Fruit fly (Drosophila melanogaster): ENCODE data around the gene bel.

The bel gene

dm6 chr3R:8670529-8671491, 10.2 kb upstream of the bel start, which contains the start of gene p (continued):
- TF ChIP-seq ATbp (GFP tag; optimal IDR thresholded peaks at IDR 0.05), result peak; percentile 42
- peak; percentile 36 for TF ChIP-seq CG17385 (GFP tag; optimal IDR thresholded peaks at IDR 0.05)
- TF ChIP-seq CG8089 (GFP tag; optimal IDR thresholded peaks at IDR 0.05), result no peak
- peak; percentile 40 for TF ChIP-seq CG5245 (GFP tag; optimal IDR thresholded peaks at IDR 0.05)
- TF ChIP-seq CG17359 (tag; optimal IDR thresholded peaks at IDR 0.05), result peak; percentile 71
- TF ChIP-seq Dip2 (GFP tag; IDR thresholded peaks at IDR 0.05), result no peak
- TF ChIP-seq CG12071 (GFP tag; optimal IDR thresholded peaks at IDR 0.05), result peak; percentile 34
- TF ChIP-seq Dp (GFP tag; optimal IDR thresholded peaks at IDR 0.05), result no peak
- TF ChIP-seq Neu2 (GFP tag; optimal IDR thresholded peaks at IDR 0.05; ENCODE audit: borderline replicate concordance), result peak; percentile 44
- TF ChIP-seq CG8281 (tag; optimal IDR thresholded peaks at IDR 0.05), result no peak
- no peak for TF ChIP-seq CG14860 (GFP tag; IDR thresholded peaks at IDR 0.05; ENCODE audit: partially characterized antibody)
- no peak for TF ChIP-seq CG4360 (GFP tag; IDR thresholded peaks at IDR 0.05)
- TF ChIP-seq zen (tag; optimal IDR thresholded peaks at IDR 0.05), result no peak
- TF ChIP-seq p53 (GFP tag; optimal IDR thresholded peaks at IDR 0.05), result no peak
- TF ChIP-seq NC2α (GFP tag; optimal IDR thresholded peaks at IDR 0.05), result peak; percentile 2
- no peak for TF ChIP-seq HLH4C (GFP tag; IDR thresholded peaks at IDR 0.05; ENCODE audit: partially characterized antibody)
- peak; percentile 36 to 45 for TF ChIP-seq dpn (GFP tag; optimal IDR thresholded peaks at IDR 0.05)
- no peak for TF ChIP-seq knrl (GFP tag; IDR thresholded peaks at IDR 0.05; ENCODE audit: partially characterized antibody)
- TF ChIP-seq CG2120 (GFP tag; optimal IDR thresholded peaks at IDR 0.05), result peak; percentile 66
- TF ChIP-seq maf-S (GFP tag; optimal IDR thresholded peaks at IDR 0.05), result no peak
- peak; percentile 34 for TF ChIP-seq mirr (GFP tag; optimal IDR thresholded peaks at IDR 0.05)
- TF ChIP-seq twi (tag; optimal IDR thresholded peaks at IDR 0.05), result no peak
- no peak for TF ChIP-seq H2.0 (GFP tag; IDR thresholded peaks at IDR 0.05)
- no peak for TF ChIP-seq CG9437 (GFP tag; optimal IDR thresholded peaks at IDR 0.05)
- no peak for TF ChIP-seq CG6272 (GFP tag; IDR thresholded peaks at IDR 0.05)
- TF ChIP-seq CG2116 (GFP tag; optimal IDR thresholded peaks at IDR 0.05), result no peak
- TF ChIP-seq vvl (GFP tag; IDR thresholded peaks at IDR 0.05), result peak; percentile 51
- no peak for TF ChIP-seq CG18619 (GFP tag; optimal IDR thresholded peaks at IDR 0.05)
- peak; percentile 7 for TF ChIP-seq crc (GFP tag; optimal IDR thresholded peaks at IDR 0.05)
- TF ChIP-seq seq (GFP tag; IDR thresholded peaks at IDR 0.05), result no peak; the same call in 1 of the 2 replicates
- 0 out of 2 replicates have a peak, but pooled peaks have one; percentile 32 for TF ChIP-seq chm (GFP tag; IDR thresholded peaks at IDR 0.05)
- no peak for TF ChIP-seq Opbp (GFP tag; IDR thresholded peaks at IDR 0.05; ENCODE audit: partially characterized antibody)
- TF ChIP-seq fd3F (GFP tag; optimal IDR thresholded peaks at IDR 0.05), result no peak
- TF ChIP-seq CG12769 (tag; optimal IDR thresholded peaks at IDR 0.05), result no peak
- TF ChIP-seq Atf-2 (GFP tag; optimal IDR thresholded peaks at IDR 0.05), result no peak
- TF ChIP-seq CG34422 (GFP tag; IDR thresholded peaks at IDR 0.05), result no peak
- peak; percentile 70 for TF ChIP-seq CG3995 (GFP tag; optimal IDR thresholded peaks at IDR 0.05)
- no peak for TF ChIP-seq CG10366 (GFP tag; IDR thresholded peaks at IDR 0.05)
- TF ChIP-seq CG18599 (GFP tag; optimal IDR thresholded peaks at IDR 0.05), result peak; percentile 66
- TF ChIP-seq amos (GFP tag; IDR thresholded peaks at IDR 0.05; ENCODE audit: partially characterized antibody), result no peak
- TF ChIP-seq salm (tag; optimal IDR thresholded peaks at IDR 0.05), result peak; percentile 64
- no peak for TF ChIP-seq CG3065 (GFP tag; optimal IDR thresholded peaks at IDR 0.05)
- peak; percentile 32 for TF ChIP-seq CG13894 (tag; optimal IDR thresholded peaks at IDR 0.05)
- no peak for TF ChIP-seq ssp (GFP tag; IDR thresholded peaks at IDR 0.05)
- TF ChIP-seq CG1832 (GFP tag; optimal IDR thresholded peaks at IDR 0.05), result no peak
- TF ChIP-seq ham (GFP tag; IDR thresholded peaks at IDR 0.05), result no peak
- no peak for TF ChIP-seq CG10565 (GFP tag; optimal IDR thresholded peaks at IDR 0.05)
- no peak for TF ChIP-seq D19A (tag; optimal IDR thresholded peaks at IDR 0.05)
